Worm (Caenorhabditis elegans) whole organism, mixed stage, embryonic: Measurements from ENCODE around the gene R09H3.3.

Source experiments
- lsy-2 ChIP-seq: fragments of 150-350 bp; optimal IDR thresholded peaks from 2 replicates; lab custom pipeline; 2014; ENCODE audit warnings: missing biosample characterization, missing genetic modification characterization
- nhr-76 ChIP-seq: sonication (generic microtip); optimal IDR thresholded peaks from 2 replicates; lab custom pipeline; 2017; ENCODE audit warnings: missing biosample characterization, missing genetic modification characterization
- sptf-1 ChIP-seq: sonication (generic microtip); optimal IDR thresholded peaks from 2 replicates; lab custom pipeline; 2017; ENCODE audit warnings: mild to moderate bottlenecking, missing genetic modification characterization, moderate library complexity, missing compliant biosample characterization
- ztf-11 ChIP-seq: fragments of 150-350 bp; optimal IDR thresholded peaks from 2 replicates; lab custom pipeline; 2014; ENCODE audit warnings: missing biosample characterization, missing genetic modification characterization

DNA sequence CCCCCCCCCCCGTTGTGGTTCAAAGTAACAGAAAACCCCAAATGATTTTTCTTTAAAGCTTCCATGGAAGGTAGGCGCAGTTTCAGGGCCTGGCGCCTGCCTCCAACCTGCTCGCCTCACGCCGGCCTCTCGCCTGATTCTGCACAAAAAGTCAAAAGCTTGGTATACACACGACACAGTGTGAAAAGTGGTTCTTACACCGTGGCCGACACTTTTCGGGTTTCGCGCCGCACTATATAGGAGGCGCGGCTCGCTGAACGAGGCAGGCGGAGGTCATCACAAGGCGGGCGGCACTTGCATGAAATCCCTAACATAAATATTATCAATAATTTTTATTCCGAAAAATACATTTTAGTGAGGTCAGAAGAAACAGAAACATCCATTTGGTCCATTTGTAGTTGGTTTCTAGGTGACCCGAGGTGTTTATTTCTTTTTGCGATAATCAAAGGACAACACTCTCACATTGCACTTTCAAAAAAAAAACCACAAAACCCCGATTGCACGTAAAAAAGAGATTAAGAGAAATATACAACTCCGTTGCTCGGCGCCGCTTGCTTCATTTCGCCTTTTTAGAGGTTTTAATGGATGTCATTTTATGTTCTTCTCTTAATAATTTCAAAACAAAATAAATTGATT is 37.6 kb downstream of the R09H3.3 start, which contains the start of gene ZK380.2:
- no peak for TF ChIP-seq lsy-2 (tag; lab: Kevin White, UChicago)
- TF ChIP-seq sptf-1 (tag; lab: Kevin White, UChicago): no peak
- no peak for TF ChIP-seq ztf-11 (tag; lab: Kevin White, UChicago)
- no peak for TF ChIP-seq nhr-76 (tag; lab: Kevin White, UChicago)
